Worm (Caenorhabditis elegans): ENCODE measurements around the gene D2007.2.

DNA sequence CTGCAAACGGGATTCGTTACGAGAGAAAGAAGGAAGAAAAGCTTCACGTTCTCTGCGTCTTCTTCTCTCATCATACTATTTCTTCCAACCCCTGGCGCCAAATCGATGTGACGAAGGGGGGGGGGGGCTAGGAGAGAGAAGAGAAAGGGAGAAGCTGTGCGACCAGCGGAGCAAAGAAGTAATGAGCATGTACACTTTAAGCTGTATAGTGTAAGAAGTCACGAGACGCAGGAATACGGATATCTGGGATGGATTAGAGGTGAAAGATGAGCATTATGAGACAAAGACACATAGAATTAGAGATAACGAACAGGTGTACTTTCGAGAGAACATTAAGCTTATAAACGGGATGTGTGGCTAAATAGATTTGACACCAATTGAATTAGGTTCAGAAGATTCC, 53.0 kb downstream of the D2007.2 start:
- TF ChIP-seq tab-1 (GFP tag; IDR thresholded peaks at IDR 0.05) (no peak), flt-1 (GFP tag; IDR thresholded peaks at IDR 0.05) (no peak), T22C8.4 (GFP tag; IDR thresholded peaks at IDR 0.05) (no peak), ztf-23 (GFP tag; IDR thresholded peaks at IDR 0.05) (no peak)
